Fruit fly (Drosophila melanogaster) S2 (cell line): ENCODE data around the gene CG14692.

ENCODE experiments used
- CG8478 ChIP-seq: fragments of >200 bp; optimal IDR thresholded peaks from 2 replicates; lab custom pipeline; 2018
- CTCF ChIP-seq, 2 experiments: fragments of >200 bp; optimal IDR thresholded peaks; 2 replicates each; lab custom pipeline; 2018

Gene CG14692

DNA sequence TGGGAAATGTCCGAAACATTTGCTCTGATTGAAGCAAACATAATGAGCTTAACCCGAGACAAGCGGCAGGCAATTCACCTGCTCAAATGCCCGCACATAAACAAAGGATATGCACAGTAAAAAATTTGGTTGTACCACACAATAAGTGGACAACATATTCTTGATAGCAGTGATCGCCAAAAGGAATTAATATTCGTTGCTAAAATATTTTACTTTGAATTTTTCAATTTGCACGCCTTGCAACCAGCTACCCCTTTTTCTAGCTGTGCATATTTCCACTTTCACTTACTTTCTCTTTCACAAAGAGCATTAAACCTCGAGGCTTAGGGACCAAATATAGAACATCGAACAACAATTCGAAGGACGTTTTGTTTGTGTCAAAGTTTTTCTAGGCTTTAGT lies 56.1 kb downstream of the CG14692 start:
- TF ChIP-seq CG8478 (lab: Kevin White, UChicago) = no peak
- TF ChIP-seq CTCF (optimal IDR thresholded peaks at IDR 0.05; lab: Kevin White, UChicago) = no peak
